Fruit fly (Drosophila melanogaster): ENCODE data around the gene CG6621.
A peak's percentile ranks its signal among the peaks of the same experiment; 100 is the strongest.

Gene CG6621

dm6 chr3R:10868427-10868962, 24.8 kb downstream of the CG6621 start, which contains the start of the genes SelR and Tsp86D (continued):
- peak; percentile 32 for TF ChIP-seq CG15601 (tag; optimal IDR thresholded peaks at IDR 0.05)
- TF ChIP-seq CG1832 (GFP tag; optimal IDR thresholded peaks at IDR 0.05) = no peak
- TF ChIP-seq Gug (GFP tag; IDR thresholded peaks at IDR 0.05) = no peak
- 0 out of 3 replicates have a peak, but pooled peaks have one; percentile 33 for TF ChIP-seq Optix (GFP tag; IDR thresholded peaks at IDR 0.05)
- TF ChIP-seq chm (GFP tag; IDR thresholded peaks at IDR 0.05) = no peak
- no peak for TF ChIP-seq fd96Cb (tag; optimal IDR thresholded peaks at IDR 0.05)
- no peak for TF ChIP-seq jumu (GFP tag; optimal IDR thresholded peaks at IDR 0.05)
- peak; percentile 33 for TF ChIP-seq CG12391 (tag; optimal IDR thresholded peaks at IDR 0.05)
- peak; percentile 17 for TF ChIP-seq Antp (GFP tag; optimal IDR thresholded peaks at IDR 0.05)
- TF ChIP-seq dimm (GFP tag; IDR thresholded peaks at IDR 0.05) = no peak
- TF ChIP-seq CG13775 (GFP tag; optimal IDR thresholded peaks at IDR 0.05) = peak; percentile 6
- TF ChIP-seq CG11696 (GFP tag; IDR thresholded peaks at IDR 0.05) = 0 out of 2 replicates have a peak, but pooled peaks have one; percentile 29
- no peak for TF ChIP-seq CG15011 (GFP tag; optimal IDR thresholded peaks at IDR 0.05)
- no peak for TF ChIP-seq Bdp1 (GFP tag; optimal IDR thresholded peaks at IDR 0.05)
- no peak for TF ChIP-seq jigr1 (GFP tag; IDR thresholded peaks at IDR 0.05)
- no peak for TF ChIP-seq CG30020 (tag; optimal IDR thresholded peaks at IDR 0.05)
- no peak for TF ChIP-seq CG12236 (GFP tag; optimal IDR thresholded peaks at IDR 0.05)
- no peak for TF ChIP-seq CG2202 (tag; optimal IDR thresholded peaks at IDR 0.05)
- no peak for TF ChIP-seq CG8359 (GFP tag; optimal IDR thresholded peaks at IDR 0.05; ENCODE audit: borderline replicate concordance)
- TF ChIP-seq CG17385 (GFP tag; optimal IDR thresholded peaks at IDR 0.05) = no peak
- peak; percentile 29 for TF ChIP-seq CG11723 (GFP tag; optimal IDR thresholded peaks at IDR 0.05)
- no peak for TF ChIP-seq Drgx (GFP tag; IDR thresholded peaks at IDR 0.05)
- TF ChIP-seq sens-2 (GFP tag; IDR thresholded peaks at IDR 0.05) = no peak
- no peak for TF ChIP-seq Tbp (GFP tag; optimal IDR thresholded peaks at IDR 0.05)
- TF ChIP-seq ttk (GFP tag; IDR thresholded peaks at IDR 0.05) = 0 out of 2 replicates have a peak, but pooled peaks have one; percentile 17
- TF ChIP-seq pb (GFP tag; optimal IDR thresholded peaks at IDR 0.05) = no peak
- no peak for TF ChIP-seq Taf1 (GFP tag; IDR thresholded peaks at IDR 0.05)
- TF ChIP-seq br (optimal IDR thresholded peaks at IDR 0.05) = no peak
- peak; percentile 52 for TF ChIP-seq CG13624 (GFP tag; optimal IDR thresholded peaks at IDR 0.05)
- peak; percentile 33 for TF ChIP-seq ERR (GFP tag; optimal IDR thresholded peaks at IDR 0.05)
- no peak for TF ChIP-seq tx (GFP tag; optimal IDR thresholded peaks at IDR 0.05)
- no peak for TF ChIP-seq Dip3 (GFP tag; optimal IDR thresholded peaks at IDR 0.05)
- TF ChIP-seq mld (GFP tag; IDR thresholded peaks at IDR 0.05; ENCODE audit: partially characterized antibody) = no peak
- TF ChIP-seq CG6654 (GFP tag; optimal IDR thresholded peaks at IDR 0.05) = no peak
- no peak for TF ChIP-seq CG2889 (GFP tag; IDR thresholded peaks at IDR 0.05)
- peak; percentile 43 for TF ChIP-seq CG2678 (tag; optimal IDR thresholded peaks at IDR 0.05)
- no peak for TF ChIP-seq wor (GFP tag; IDR thresholded peaks at IDR 0.05)
- peak; percentile 6 for TF ChIP-seq schlank (tag; optimal IDR thresholded peaks at IDR 0.05)
- peak; percentile 28 for TF ChIP-seq Deaf1 (tag; optimal IDR thresholded peaks at IDR 0.05)
- no peak for TF ChIP-seq luna (GFP tag; optimal IDR thresholded peaks at IDR 0.05)
- no peak for TF ChIP-seq Mrtf (GFP tag; IDR thresholded peaks at IDR 0.05)
- no peak for TF ChIP-seq sc (optimal IDR thresholded peaks at IDR 0.05)
- no peak for TF ChIP-seq sc (GFP tag; optimal IDR thresholded peaks at IDR 0.05)
- TF ChIP-seq Hmr (GFP tag; optimal IDR thresholded peaks at IDR 0.05) = peak; percentile 67
- no peak for TF ChIP-seq bigmax (GFP tag; optimal IDR thresholded peaks at IDR 0.05)
- peak; percentile 8 for TF ChIP-seq CG9437 (GFP tag; optimal IDR thresholded peaks at IDR 0.05)
- no peak for TF ChIP-seq Camta (GFP tag; optimal IDR thresholded peaks at IDR 0.05)
- TF ChIP-seq insv (GFP tag; optimal IDR thresholded peaks at IDR 0.05) = peak in 1 of 2 experiments; percentile 35
- no peak for TF ChIP-seq CkIIα-i1 (GFP tag; IDR thresholded peaks at IDR 0.05)
- no peak for TF ChIP-seq CG4730 (GFP tag; IDR thresholded peaks at IDR 0.05)
- no peak for TF ChIP-seq CG7357 (GFP tag; IDR thresholded peaks at IDR 0.05)
- no peak for TF ChIP-seq Hmx (GFP tag; optimal IDR thresholded peaks at IDR 0.05)
- TF ChIP-seq BtbVII (GFP tag; optimal IDR thresholded peaks at IDR 0.05) = peak; percentile 67
